Worm (Caenorhabditis elegans): ENCODE data around the gene pnk-4.

DNA sequence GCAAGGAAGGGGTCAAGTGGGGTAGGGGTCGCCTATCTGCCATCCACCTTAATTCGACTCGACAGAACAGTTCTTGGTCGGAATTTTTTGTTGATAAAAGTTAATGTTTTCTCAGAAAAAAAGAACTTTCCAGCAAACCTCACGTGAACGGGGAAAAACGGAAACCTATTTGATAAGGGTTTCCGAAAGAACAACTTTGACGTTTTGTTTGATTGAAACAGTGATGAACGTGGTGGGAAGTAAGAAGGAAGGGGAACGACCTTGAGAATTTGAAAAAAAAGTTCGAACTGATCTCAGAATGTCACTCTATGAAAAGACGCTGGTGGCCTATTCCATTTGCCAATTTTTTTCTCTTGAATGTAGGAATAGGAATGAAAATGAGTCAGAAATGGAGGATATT, 34.7 kb downstream of the pnk-4 start:
- TF ChIP-seq nhr-11 (tag; optimal IDR thresholded peaks at IDR 0.05), result no peak
- TF ChIP-seq ztf-11 (tag; optimal IDR thresholded peaks at IDR 0.05), result no peak
- no peak for TF ChIP-seq ZK546.5 (tag; optimal IDR thresholded peaks at IDR 0.05)
- TF ChIP-seq F49E8.2 (tag; optimal IDR thresholded peaks at IDR 0.05; ENCODE audit: borderline replicate concordance), result no peak
- no peak for TF ChIP-seq fos-1 (tag; optimal IDR thresholded peaks at IDR 0.05)
- TF ChIP-seq sdz-12 (GFP tag; optimal IDR thresholded peaks at IDR 0.05), result no peak
- no peak for TF ChIP-seq nhr-237 (tag; optimal IDR thresholded peaks at IDR 0.05)
- TF ChIP-seq unc-39 (tag; optimal IDR thresholded peaks at IDR 0.05), result no peak
- no peak for TF ChIP-seq F26F4.8 (GFP tag; conservative IDR thresholded peaks at IDR 0.05)
